Worm (Caenorhabditis elegans): ENCODE results near the gene ent-2.
A peak's percentile ranks its signal among the peaks of the same experiment; 100 is the strongest.

The ent-2 gene

DNA sequence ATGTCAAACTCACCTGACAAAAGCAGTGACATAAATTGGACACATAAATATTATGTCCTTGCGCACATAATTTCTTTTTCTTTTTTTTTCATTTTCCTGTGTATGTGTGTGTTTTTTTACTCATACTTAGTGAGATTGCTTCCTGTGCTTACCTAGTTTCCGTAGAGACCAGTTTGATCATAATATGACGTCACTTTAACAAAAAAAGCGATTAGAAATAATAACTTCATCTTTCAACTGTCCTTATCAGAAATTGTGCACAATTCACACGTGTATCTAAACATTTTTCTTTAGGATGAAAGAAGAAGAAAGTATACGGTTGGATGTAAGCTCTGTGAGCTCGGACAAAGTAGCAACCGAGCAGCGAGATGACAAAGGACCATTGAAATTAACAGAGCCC, 21.2 kb downstream of the ent-2 start:
- TF ChIP-seq hmg-4 (GFP tag; optimal IDR thresholded peaks at IDR 0.05): no peak

DNA sequence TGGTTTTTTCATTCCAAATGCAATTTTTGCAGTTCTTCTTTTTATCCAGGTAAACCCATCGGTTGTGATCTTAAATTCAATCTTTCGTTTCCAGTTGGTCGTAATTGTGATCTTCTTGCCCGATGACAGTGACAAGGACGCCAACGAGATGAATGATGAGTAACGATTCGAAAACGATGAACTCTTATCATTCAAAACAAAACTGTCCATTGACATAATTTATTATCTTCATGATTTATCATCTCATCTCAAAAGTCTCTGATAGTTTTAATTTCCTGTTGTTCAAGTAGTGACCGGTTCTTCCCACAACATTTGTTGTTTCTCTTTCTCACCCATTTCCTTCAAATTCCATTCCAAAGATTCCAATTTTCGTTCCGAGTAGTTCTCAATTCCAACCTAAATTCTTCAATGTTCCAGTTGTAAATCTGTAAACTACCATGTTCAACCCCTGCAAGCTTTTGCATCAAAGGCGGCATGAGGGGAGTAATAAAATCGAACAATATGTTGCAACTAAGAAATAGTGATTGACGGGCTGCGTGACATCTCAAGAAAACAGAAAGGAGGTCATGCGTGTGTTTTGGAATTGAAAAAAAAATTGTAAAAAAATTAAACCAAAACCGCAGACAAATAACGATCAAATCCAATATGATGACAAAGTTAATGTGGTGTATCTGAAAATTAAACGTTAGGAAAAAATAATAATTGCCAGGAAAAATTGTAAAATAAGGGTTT, 25.4 kb downstream of the ent-2 start:
- no peak for TF ChIP-seq ets-7 (tag; optimal IDR thresholded peaks at IDR 0.05)
- no peak for TF ChIP-seq F13C5.2 (tag; optimal IDR thresholded peaks at IDR 0.05)
- TF ChIP-seq tra-4 (tag; optimal IDR thresholded peaks at IDR 0.05): no peak
- no peak for TF ChIP-seq B0310.2 (tag; optimal IDR thresholded peaks at IDR 0.05)
- no peak for TF ChIP-seq tbx-11 (GFP tag; IDR thresholded peaks at IDR 0.05)
- no peak for TF ChIP-seq tbx-37 (GFP tag; conservative IDR thresholded peaks at IDR 0.05)
- no peak for TF ChIP-seq pes-1 (GFP tag; IDR thresholded peaks at IDR 0.05)
- TF ChIP-seq hmbx-1 (tag; optimal IDR thresholded peaks at IDR 0.05): no peak
- TF ChIP-seq hnd-1 (tag; optimal IDR thresholded peaks at IDR 0.05): no peak
- no peak for TF ChIP-seq aly-1 (tag; optimal IDR thresholded peaks at IDR 0.05)
- TF ChIP-seq ceh-36 (tag; optimal IDR thresholded peaks at IDR 0.05): no peak
- no peak for TF ChIP-seq ama-1 (optimal IDR thresholded peaks at IDR 0.05)
- no peak for TF ChIP-seq hmg-4 (GFP tag; optimal IDR thresholded peaks at IDR 0.05)
- TF ChIP-seq flt-1 (GFP tag; IDR thresholded peaks at IDR 0.05): no peak
- no peak for TF ChIP-seq scrt-1 (GFP tag; IDR thresholded peaks at IDR 0.05)
- no peak for TF ChIP-seq sea-1 (GFP tag; conservative IDR thresholded peaks at IDR 0.05)

DNA sequence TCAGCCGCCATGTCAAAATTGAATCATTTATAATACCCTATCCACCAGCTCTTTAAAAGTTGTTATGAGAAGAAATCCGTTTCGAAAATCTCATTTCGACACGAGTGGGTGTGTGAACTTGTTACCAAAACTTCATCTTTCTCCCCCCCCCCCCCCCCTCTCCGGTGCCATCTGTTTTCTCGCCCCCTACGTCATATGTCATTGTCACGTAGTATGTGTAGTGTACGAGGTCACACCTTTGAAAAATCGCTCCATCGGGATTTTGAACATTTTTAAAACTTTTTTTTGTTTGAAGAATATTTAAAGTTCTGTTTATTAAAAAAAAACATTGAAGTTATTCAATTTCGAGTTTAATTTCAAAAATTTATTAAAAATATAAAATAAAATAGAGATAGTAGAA, 26.9 kb downstream of the ent-2 start:
- TF ChIP-seq ceh-36 (tag; optimal IDR thresholded peaks at IDR 0.05) (no peak), aly-1 (tag; optimal IDR thresholded peaks at IDR 0.05) (no peak), F13C5.2 (tag; optimal IDR thresholded peaks at IDR 0.05) (no peak), tbx-37 (GFP tag; conservative IDR thresholded peaks at IDR 0.05) (no peak), scrt-1 (GFP tag; IDR thresholded peaks at IDR 0.05) (no peak), ets-7 (tag; optimal IDR thresholded peaks at IDR 0.05) (no peak), hnd-1 (tag; optimal IDR thresholded peaks at IDR 0.05) (no peak), ama-1 (optimal IDR thresholded peaks at IDR 0.05) (no peak), tra-4 (tag; optimal IDR thresholded peaks at IDR 0.05) (no peak), hmbx-1 (tag; optimal IDR thresholded peaks at IDR 0.05) (no peak), ceh-13 (GFP tag; optimal IDR thresholded peaks at IDR 0.05) (no peak), flt-1 (GFP tag; IDR thresholded peaks at IDR 0.05) (no peak)

DNA sequence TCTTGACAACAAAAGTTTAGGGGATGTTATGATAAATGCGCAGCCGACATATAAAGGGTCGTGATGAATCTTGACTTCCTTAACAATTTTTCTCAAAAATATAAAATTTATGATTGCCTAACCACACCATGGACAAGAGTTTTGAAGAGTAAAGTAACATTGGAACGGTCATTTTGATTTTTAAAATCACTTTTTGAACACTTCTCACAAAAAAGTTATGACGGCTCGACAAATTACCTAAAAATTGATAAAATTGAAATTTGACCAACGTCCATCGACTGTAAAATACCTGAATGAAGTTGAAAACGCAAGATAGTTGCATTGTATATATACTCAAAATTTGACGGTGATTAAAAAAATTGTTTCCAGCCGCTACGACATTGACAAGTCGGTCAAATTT, 28.1 kb downstream of the ent-2 start:
- TF ChIP-seq ceh-36 (tag; optimal IDR thresholded peaks at IDR 0.05): no peak
- TF ChIP-seq scrt-1 (GFP tag; IDR thresholded peaks at IDR 0.05): no peak
- TF ChIP-seq pes-1 (GFP tag; IDR thresholded peaks at IDR 0.05): no peak
- TF ChIP-seq tbx-37 (GFP tag; conservative IDR thresholded peaks at IDR 0.05): no peak
- TF ChIP-seq flt-1 (GFP tag; IDR thresholded peaks at IDR 0.05): no peak
- TF ChIP-seq ets-7 (tag; optimal IDR thresholded peaks at IDR 0.05): no peak
- no peak for TF ChIP-seq hmbx-1 (tag; optimal IDR thresholded peaks at IDR 0.05)
- TF ChIP-seq F13C5.2 (tag; optimal IDR thresholded peaks at IDR 0.05): no peak
- no peak for TF ChIP-seq tra-4 (tag; optimal IDR thresholded peaks at IDR 0.05)
- TF ChIP-seq tbx-11 (GFP tag; IDR thresholded peaks at IDR 0.05): no peak
- no peak for TF ChIP-seq ceh-13 (GFP tag; optimal IDR thresholded peaks at IDR 0.05)
- no peak for TF ChIP-seq B0310.2 (tag; optimal IDR thresholded peaks at IDR 0.05)
- no peak for TF ChIP-seq sea-1 (GFP tag; conservative IDR thresholded peaks at IDR 0.05)
- no peak for TF ChIP-seq aly-1 (tag; optimal IDR thresholded peaks at IDR 0.05)
- TF ChIP-seq hnd-1 (tag; optimal IDR thresholded peaks at IDR 0.05): no peak
- TF ChIP-seq hmg-4 (GFP tag; optimal IDR thresholded peaks at IDR 0.05): no peak
- no peak for TF ChIP-seq ama-1 (optimal IDR thresholded peaks at IDR 0.05)

DNA sequence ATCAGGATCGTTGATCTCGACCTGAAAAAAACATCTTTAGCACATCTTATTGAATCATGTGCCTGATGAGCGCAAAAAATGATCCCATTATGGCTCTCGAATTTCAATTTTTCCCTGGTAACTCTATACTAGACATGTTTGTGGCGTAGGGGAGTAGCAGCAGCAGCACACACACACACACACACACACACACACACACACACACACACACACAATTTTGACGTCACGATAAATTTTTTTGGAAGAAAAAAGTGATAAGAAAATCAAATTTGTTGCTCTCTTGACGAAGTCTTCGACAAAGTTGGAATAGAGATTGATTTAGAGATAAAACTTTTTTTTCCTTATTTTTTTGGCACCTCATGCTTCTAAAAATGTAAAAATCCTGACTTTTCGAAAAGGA, 28.7 kb downstream of the ent-2 start:
- no peak for TF ChIP-seq pes-1 (GFP tag; IDR thresholded peaks at IDR 0.05)
- TF ChIP-seq B0310.2 (tag; optimal IDR thresholded peaks at IDR 0.05): no peak
- no peak for TF ChIP-seq sea-1 (GFP tag; conservative IDR thresholded peaks at IDR 0.05)
- TF ChIP-seq scrt-1 (GFP tag; IDR thresholded peaks at IDR 0.05): no peak
- no peak for TF ChIP-seq flt-1 (GFP tag; IDR thresholded peaks at IDR 0.05)
- no peak for TF ChIP-seq tbx-37 (GFP tag; conservative IDR thresholded peaks at IDR 0.05)
- TF ChIP-seq aly-1 (tag; optimal IDR thresholded peaks at IDR 0.05): no peak

DNA sequence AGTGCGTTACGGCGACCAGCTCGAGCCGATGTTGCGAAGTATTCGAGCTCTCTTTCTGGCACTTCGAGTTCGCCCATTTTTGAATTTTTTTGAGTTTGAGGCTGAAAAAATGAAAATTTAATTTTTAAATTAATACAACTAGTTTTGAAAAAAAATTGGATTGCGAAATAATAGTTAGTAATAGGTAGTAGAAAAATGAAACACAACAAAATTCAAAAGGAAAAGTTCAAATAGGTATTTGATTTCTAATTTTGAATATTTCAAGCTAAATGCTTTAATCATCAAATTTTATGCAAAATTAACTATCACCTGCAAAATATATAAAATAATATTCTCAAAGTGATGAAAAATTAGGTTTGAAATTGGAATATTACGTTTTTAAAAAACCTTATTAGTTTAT, 29.5 kb downstream of the ent-2 start, which contains the start of gene K09E9.4:
K09E9.4 (minus strand) TSS at position 101 of the 400 bp plus-strand sequence.
- no peak for TF ChIP-seq tra-4 (tag; optimal IDR thresholded peaks at IDR 0.05)
- TF ChIP-seq scrt-1 (GFP tag; IDR thresholded peaks at IDR 0.05): no peak
- no peak for TF ChIP-seq B0310.2 (tag; optimal IDR thresholded peaks at IDR 0.05)
- no peak for TF ChIP-seq hnd-1 (tag; optimal IDR thresholded peaks at IDR 0.05)
- no peak for TF ChIP-seq tbx-11 (GFP tag; IDR thresholded peaks at IDR 0.05)
- no peak for TF ChIP-seq hmg-4 (GFP tag; optimal IDR thresholded peaks at IDR 0.05)
- TF ChIP-seq flt-1 (GFP tag; IDR thresholded peaks at IDR 0.05): no peak
- no peak for TF ChIP-seq ama-1 (optimal IDR thresholded peaks at IDR 0.05)
- TF ChIP-seq tbx-37 (GFP tag; conservative IDR thresholded peaks at IDR 0.05): no peak
- no peak for TF ChIP-seq pes-1 (GFP tag; IDR thresholded peaks at IDR 0.05)
- TF ChIP-seq aly-1 (tag; optimal IDR thresholded peaks at IDR 0.05): no peak
- no peak for TF ChIP-seq ets-7 (tag; optimal IDR thresholded peaks at IDR 0.05)
- TF ChIP-seq sea-1 (GFP tag; conservative IDR thresholded peaks at IDR 0.05): no peak
- no peak for TF ChIP-seq ceh-36 (tag; optimal IDR thresholded peaks at IDR 0.05)
- no peak for TF ChIP-seq ceh-13 (GFP tag; optimal IDR thresholded peaks at IDR 0.05)
- TF ChIP-seq hmbx-1 (tag; optimal IDR thresholded peaks at IDR 0.05): no peak
- TF ChIP-seq F13C5.2 (tag; optimal IDR thresholded peaks at IDR 0.05): no peak

DNA sequence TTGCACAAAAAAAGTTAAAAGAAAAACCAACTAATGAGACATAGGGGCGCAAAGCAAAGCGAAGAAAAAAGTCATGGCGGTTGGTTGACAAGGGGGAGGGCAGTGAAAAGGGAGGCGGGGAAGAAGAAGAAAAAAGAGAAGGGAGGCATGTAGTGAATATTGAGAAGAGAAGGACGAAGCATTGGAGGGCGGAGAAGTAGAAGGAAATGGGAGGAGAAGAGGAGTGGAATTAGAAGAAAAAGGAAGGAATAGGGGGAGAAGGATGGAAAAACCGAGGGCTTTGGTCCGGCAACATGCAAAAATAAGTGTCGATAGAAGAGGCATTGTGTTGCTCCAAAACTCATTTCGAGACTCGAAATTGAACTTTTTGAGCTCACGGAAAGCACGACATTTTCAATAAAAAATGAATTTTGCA, 29.9 kb downstream of the ent-2 start:
- TF ChIP-seq flt-1 (GFP tag; IDR thresholded peaks at IDR 0.05): no peak
- TF ChIP-seq hmg-4 (GFP tag; optimal IDR thresholded peaks at IDR 0.05): no peak
- TF ChIP-seq ceh-13 (GFP tag; optimal IDR thresholded peaks at IDR 0.05): no peak
- peak; percentile 19 for TF ChIP-seq F13C5.2 (tag; optimal IDR thresholded peaks at IDR 0.05)
- no peak for TF ChIP-seq pes-1 (GFP tag; IDR thresholded peaks at IDR 0.05)
- TF ChIP-seq sea-1 (GFP tag; conservative IDR thresholded peaks at IDR 0.05): no peak
